Worm (Caenorhabditis elegans): ENCODE measurements around the gene ugt-42.
A peak's percentile ranks its signal among the peaks of the same experiment; 100 is the strongest.

DNA sequence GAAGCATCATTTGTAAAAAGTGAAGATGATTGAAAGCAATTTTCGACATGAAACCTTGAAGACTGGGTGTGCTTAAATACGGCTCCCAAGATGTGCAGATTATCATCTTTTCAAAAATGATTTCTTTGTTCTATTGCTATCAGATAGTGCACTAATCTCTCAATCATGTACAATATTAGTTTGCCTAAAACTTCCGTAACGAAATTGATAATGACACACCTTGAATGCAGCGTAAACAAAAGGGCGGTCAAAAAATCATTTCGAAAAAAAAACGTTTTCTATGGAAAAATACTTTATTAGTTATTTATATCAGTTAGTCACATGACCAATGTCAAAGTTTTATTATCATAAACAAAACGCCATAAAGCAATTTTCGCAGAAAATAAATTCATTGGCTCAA lies 24.1 kb upstream of the ugt-42 start, which contains the start of gene F48G7.5:
- TF ChIP-seq aly-2 (tag; optimal IDR thresholded peaks at IDR 0.05) (no peak), fos-1 (tag; optimal IDR thresholded peaks at IDR 0.05) (no peak), fkh-10 (GFP tag; optimal IDR thresholded peaks at IDR 0.05) (no peak), elt-2 (tag; optimal IDR thresholded peaks at IDR 0.05) (peak; percentile 56), nhr-237 (tag; optimal IDR thresholded peaks at IDR 0.05) (no peak)
